Worm (Caenorhabditis elegans) whole organism, L4 larva: ENCODE measurements around the gene met-2.

Experiments
- F10B5.3 ChIP-seq: sonication (generic microtip); optimal IDR thresholded peaks from 2 replicates; lab custom pipeline; 2016; ENCODE audit warnings: mild to moderate bottlenecking, missing genetic modification characterization, missing compliant biosample characterization
- T20F7.1 ChIP-seq: fragments of 200-800 bp; sonication (Bioruptor generic); optimal IDR thresholded peaks from 2 replicates; lab custom pipeline; 2018; ENCODE audit warnings: mild to moderate bottlenecking, missing genetic modification characterization, missing compliant biosample characterization
- T26A8.4 ChIP-seq: fragments of 200-800 bp; sonication (Bioruptor generic); IDR thresholded peaks from 2 replicates; pipeline ENCODE4 v1.3.6; 2022; ENCODE audit warnings: missing genetic modification characterization, missing compliant biosample characterization
- Y48G9A.11 ChIP-seq: fragments of 200-800 bp; sonication (Bioruptor generic); IDR thresholded peaks from 2 replicates; pipeline ENCODE4 v1.3.6; 2022; ENCODE audit warnings: missing genetic modification reagents, missing genetic modification characterization, missing compliant biosample characterization
- ZK337.2 ChIP-seq: fragments of 200-800 bp; sonication (Bioruptor generic); IDR thresholded peaks from 2 replicates; pipeline ENCODE4 v1.3.6; 2022; ENCODE audit warnings: missing genetic modification reagents, missing genetic modification characterization, missing compliant biosample characterization
- aha-1 ChIP-seq: fragments of 150-350 bp; peaks from one replicate; lab custom pipeline; 2014; ENCODE audit warnings: missing biosample characterization, missing genetic modification characterization
- arid-1 ChIP-seq: fragments of 200-800 bp; sonication (Bioruptor generic); conservative IDR thresholded peaks from 2 replicates; pipeline ENCODE4 v1.3.6; 2022; ENCODE audit warnings: missing genetic modification reagents, missing genetic modification characterization, missing compliant biosample characterization
- ceh-20 ChIP-seq: fragments of 200-800 bp; sonication (Bioruptor generic); IDR thresholded peaks from 2 replicates; pipeline ENCODE4 v1.3.6; 2022; ENCODE audit warnings: missing genetic modification reagents, missing genetic modification characterization, missing compliant biosample characterization
- ces-1 ChIP-seq: fragments of 150-350 bp; sonication (generic microtip); optimal IDR thresholded peaks from 4 replicates; lab custom pipeline; 2014; ENCODE audit warnings: missing biosample characterization, missing genetic modification reagents, missing genetic modification characterization
- ctbp-1 ChIP-seq: fragments of 200-800 bp; sonication (Bioruptor generic); IDR thresholded peaks from 2 replicates; pipeline ENCODE4 v1.3.6; 2022; ENCODE audit warnings: missing genetic modification reagents, missing genetic modification characterization, missing compliant biosample characterization
- dmd-6 ChIP-seq: fragments of 200-800 bp; sonication (Bioruptor generic); IDR thresholded peaks from 2 replicates; pipeline ENCODE4 v1.3.6; 2022; ENCODE audit warnings: missing genetic modification reagents, missing genetic modification characterization, missing compliant biosample characterization
- dpl-1 ChIP-seq: fragments of 150-350 bp; optimal IDR thresholded peaks from 2 replicates; lab custom pipeline; 2014; ENCODE audit warnings: missing biosample characterization, missing genetic modification reagents, missing genetic modification characterization
- duxl-1 ChIP-seq: sonication (generic microtip); optimal IDR thresholded peaks from 2 replicates; lab custom pipeline; 2016; ENCODE audit warnings: mild to moderate bottlenecking, missing genetic modification characterization, moderate library complexity, missing compliant biosample characterization; ENCODE audit not compliant: poor library complexity
- fkh-10 ChIP-seq: fragments of 150-350 bp; optimal IDR thresholded peaks from 2 replicates; lab custom pipeline; 2014; ENCODE audit warnings: missing biosample characterization, missing genetic modification reagents, missing genetic modification characterization
- fos-1 ChIP-seq: fragments of 150-350 bp; optimal IDR thresholded peaks from 2 replicates; lab custom pipeline; 2014; ENCODE audit warnings: missing biosample characterization, missing genetic modification characterization
- hlh-11 ChIP-seq: fragments of 200-800 bp; sonication (Bioruptor generic); optimal IDR thresholded peaks from 2 replicates; lab custom pipeline; 2018; ENCODE audit warnings: mild to moderate bottlenecking, missing genetic modification characterization, missing compliant biosample characterization
- jun-1 ChIP-seq: fragments of 150-350 bp; optimal IDR thresholded peaks from 2 replicates; lab custom pipeline; 2014; ENCODE audit warnings: missing biosample characterization, missing genetic modification reagents, missing genetic modification characterization
- lim-7 ChIP-seq: fragments of 200-800 bp; sonication (Bioruptor generic); IDR thresholded peaks from 2 replicates; pipeline ENCODE4 v1.3.6; 2022; ENCODE audit warnings: missing genetic modification characterization, missing compliant biosample characterization
- lin-13 ChIP-seq: fragments of 150-350 bp; optimal IDR thresholded peaks from 2 replicates; lab custom pipeline; 2014; ENCODE audit warnings: missing biosample characterization, missing genetic modification reagents, missing genetic modification characterization
- lin-38 ChIP-seq: fragments of 200-800 bp; sonication (Bioruptor generic); IDR thresholded peaks from 2 replicates; pipeline ENCODE4 v1.3.6; 2022; ENCODE audit warnings: missing genetic modification reagents, missing genetic modification characterization, missing compliant biosample characterization
- madf-5 ChIP-seq, 2 experiments: fragments of 200-800 bp; sonication (Bioruptor generic); IDR thresholded peaks; 2 replicates each; pipeline ENCODE4 v1.3.6; 2022; ENCODE audit warnings: missing compliant biosample characterization in 2 of 2, missing genetic modification characterization in 2 of 2
- mdl-1 ChIP-seq, 2 experiments: fragments of 150-350 bp in 1 of 2; sonication (generic microtip) in 1 of 2; optimal IDR thresholded peaks; 2 replicates each; lab custom pipeline; 2014 to 2017; ENCODE audit warnings: missing biosample characterization in 2 of 2, missing genetic modification characterization in 2 of 2
- mep-1 ChIP-seq: fragments of 150-350 bp; sonication (generic microtip); optimal IDR thresholded peaks from 3 replicates; lab custom pipeline; 2014; ENCODE audit warnings: missing biosample characterization, missing genetic modification characterization
- mes-2 ChIP-seq: sonication (generic microtip); optimal IDR thresholded peaks from 2 replicates; lab custom pipeline; 2016; ENCODE audit warnings: missing genotype, mild to moderate bottlenecking, missing genetic modification characterization, missing compliant biosample characterization; ENCODE audit not compliant: poor library complexity, severe bottlenecking
- mxl-3 ChIP-seq: fragments of 200-800 bp; sonication (Bioruptor generic); optimal IDR thresholded peaks from 2 replicates; lab custom pipeline; 2018; ENCODE audit warnings: mild to moderate bottlenecking, missing genetic modification characterization, missing compliant biosample characterization
- nhr-102 ChIP-seq: sonication (generic microtip); optimal IDR thresholded peaks from 2 replicates; lab custom pipeline; 2016; ENCODE audit warnings: mild to moderate bottlenecking, missing genetic modification characterization, moderate library complexity, missing compliant biosample characterization
- nhr-11 ChIP-seq: fragments of 150-350 bp; optimal IDR thresholded peaks from 2 replicates; lab custom pipeline; 2014; ENCODE audit warnings: missing biosample characterization, missing genetic modification characterization
- nhr-111 ChIP-seq: fragments of 200-800 bp; sonication (Bioruptor generic); optimal IDR thresholded peaks from 2 replicates; lab custom pipeline; 2018; ENCODE audit warnings: mild to moderate bottlenecking, missing genetic modification characterization, missing compliant biosample characterization
- nhr-25 ChIP-seq: sonication (generic microtip); optimal IDR thresholded peaks from 2 replicates; lab custom pipeline; 2017; ENCODE audit warnings: missing genetic modification characterization, mild to moderate bottlenecking, missing compliant biosample characterization, antibody characterized with exemption, moderate library complexity, borderline replicate concordance; ENCODE audit not compliant: insufficient read depth
- nhr-28 ChIP-seq: fragments of 150-350 bp; optimal IDR thresholded peaks from 2 replicates; lab custom pipeline; 2014; ENCODE audit warnings: missing biosample characterization, missing genetic modification characterization
- nhr-48 ChIP-seq: sonication (generic microtip); optimal IDR thresholded peaks from 2 replicates; lab custom pipeline; 2016; ENCODE audit warnings: mild to moderate bottlenecking, missing genetic modification characterization, missing compliant biosample characterization
- nhr-6 ChIP-seq: fragments of 150-350 bp; optimal IDR thresholded peaks from 2 replicates; lab custom pipeline; 2014; ENCODE audit warnings: missing biosample characterization, missing genetic modification characterization
- nhr-77 ChIP-seq: fragments of 150-350 bp; optimal IDR thresholded peaks from 2 replicates; lab custom pipeline; 2014; ENCODE audit warnings: missing biosample characterization, missing genetic modification characterization
- pha-4 ChIP-seq, 2 experiments: fragments of 150-350 bp in 1 of 2; fragments of 200-800 bp in 1 of 2; sonication (Bioruptor generic) in 1 of 2; IDR thresholded peaks in 1 of 2; optimal IDR thresholded peaks in 1 of 2; 2 replicates each; pipeline versions ENCODE4 v1.3.6 to Lab custom; 2014 to 2022; ENCODE audit warnings: missing genetic modification characterization in 2 of 2, missing genetic modification reagents in 2 of 2, missing biosample characterization in 1 of 2, missing compliant biosample characterization in 1 of 2
- pqm-1 ChIP-seq: sonication (generic microtip); optimal IDR thresholded peaks from 2 replicates; lab custom pipeline; 2017; ENCODE audit warnings: missing biosample characterization, missing genetic modification characterization
- rbr-2 ChIP-seq: sonication (generic microtip); optimal IDR thresholded peaks from 2 replicates; lab custom pipeline; 2016; ENCODE audit warnings: missing genotype, missing genetic modification characterization, missing compliant biosample characterization
- saeg-2 ChIP-seq: fragments of 200-800 bp; sonication (Bioruptor generic); IDR thresholded peaks from 2 replicates; pipeline ENCODE4 v1.3.6; 2022; ENCODE audit warnings: missing genetic modification reagents, missing genetic modification characterization, missing compliant biosample characterization
- sdz-12 ChIP-seq: fragments of 200-800 bp; sonication (Bioruptor generic); optimal IDR thresholded peaks from 2 replicates; lab custom pipeline; 2018; ENCODE audit warnings: mild to moderate bottlenecking, missing genetic modification characterization, missing compliant biosample characterization
- set-16 ChIP-seq: fragments of 200-800 bp; sonication (Bioruptor generic); IDR thresholded peaks from 2 replicates; pipeline ENCODE4 v1.3.6; 2022; ENCODE audit warnings: missing genetic modification reagents, missing genetic modification characterization, missing compliant biosample characterization
- spr-1 ChIP-seq: sonication (generic microtip); optimal IDR thresholded peaks from 2 replicates; lab custom pipeline; 2016; ENCODE audit warnings: mild to moderate bottlenecking, missing genetic modification characterization, missing compliant biosample characterization
- unc-39 ChIP-seq: sonication (generic microtip); optimal IDR thresholded peaks from 2 replicates; lab custom pipeline; 2017; ENCODE audit warnings: missing biosample characterization, missing genetic modification characterization
- unc-62 ChIP-seq, 3 experiments: fragments of 150-350 bp in 1 of 3; sonication (generic microtip); optimal IDR thresholded peaks in 2 of 3; peaks in 1 of 3; 1 replicate in 1 of 3; 2 replicates in 2 of 3; lab custom pipeline; 2014 to 2017; ENCODE audit warnings: missing biosample characterization in 3 of 3, missing genetic modification characterization in 3 of 3, missing genetic modification reagents in 3 of 3, missing genotype in 1 of 3
- ztf-7 ChIP-seq: fragments of 150-350 bp; optimal IDR thresholded peaks from 2 replicates; lab custom pipeline; 2014; ENCODE audit warnings: missing biosample characterization, missing genetic modification characterization

The met-2 gene

DNA sequence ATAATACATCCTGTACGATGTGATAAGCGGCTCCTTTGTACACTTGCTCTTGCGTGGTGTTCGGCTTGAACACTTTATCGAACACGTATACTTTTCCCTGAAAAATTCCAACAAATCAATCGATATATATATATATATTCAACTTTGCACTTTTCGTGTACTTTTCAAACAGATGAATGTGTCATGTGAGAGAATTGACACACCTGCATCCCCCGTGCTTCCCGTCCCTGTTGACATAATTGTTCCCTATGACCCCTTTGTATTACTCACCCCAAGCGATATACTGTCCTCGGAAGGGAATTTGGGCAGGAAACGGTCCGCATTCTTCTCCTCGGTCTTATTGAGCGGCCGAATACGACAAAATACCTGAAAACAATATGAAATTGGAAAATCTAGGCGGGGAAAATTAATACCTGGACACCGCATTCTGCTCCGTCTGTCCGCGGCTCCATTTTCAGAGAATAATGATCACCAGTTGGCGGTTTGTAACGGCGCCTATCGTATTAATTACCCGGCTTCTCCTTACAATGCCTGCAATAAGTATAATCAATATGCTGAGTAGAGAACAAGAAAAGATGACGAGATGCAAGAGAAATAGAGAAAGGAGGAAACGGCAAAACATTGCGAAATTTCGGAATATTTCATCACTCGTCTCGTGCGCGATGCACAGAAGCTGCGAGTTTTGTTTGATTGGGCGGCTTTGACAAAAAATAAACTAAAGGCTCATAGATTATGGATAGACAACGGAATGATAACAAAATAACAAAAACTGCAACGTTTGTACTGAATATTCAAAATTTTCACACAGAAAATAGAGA lies 20.2 kb upstream of the met-2 start, which contains the start of gene unc-116 (continued):
- TF ChIP-seq nhr-11 (tag; lab: Kevin White, UChicago) (peak; percentile 22), mes-2 (tag; lab: Kevin White, UChicago) (peak; percentile 34), nhr-102 (tag; lab: Kevin White, UChicago) (no peak), arid-1 (no peak), sdz-12 (GFP tag; lab: Kevin White, UChicago) (no peak), set-16 (GFP tag; lab: Robert Waterston, UW) (0 out of 2 replicates have a peak, but pooled peaks have one; percentile 7), nhr-6 (tag; lab: Kevin White, UChicago) (no peak), fkh-10 (GFP tag; lab: Kevin White, UChicago) (no peak)

DNA sequence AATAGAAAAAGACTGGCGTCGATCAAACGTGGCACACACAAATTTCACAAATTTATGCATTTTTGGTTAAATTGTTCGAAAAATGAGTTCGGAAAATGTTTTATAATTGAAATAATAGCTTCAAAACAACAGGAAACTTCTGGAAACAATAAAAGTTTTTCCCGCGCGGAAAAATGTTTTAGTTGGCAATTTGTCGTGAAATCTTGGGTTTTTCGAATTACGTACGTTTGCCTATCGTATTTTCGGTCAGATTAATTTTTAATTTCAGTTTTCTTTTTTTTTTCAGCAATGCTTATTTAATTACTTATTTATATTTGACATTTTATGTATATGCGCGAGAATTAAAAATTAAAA lies 19.7 kb upstream of the met-2 start:
- TF ChIP-seq lin-38 (no peak), aha-1 (no peak), ZK337.2 (GFP tag; lab: Robert Waterston, UW) (no peak), Y48G9A.11 (GFP tag; lab: Robert Waterston, UW) (0 out of 2 replicates have a peak, but pooled peaks have one; percentile 9), spr-1 (no peak), fos-1 (no peak), unc-39 (no peak)

DNA sequence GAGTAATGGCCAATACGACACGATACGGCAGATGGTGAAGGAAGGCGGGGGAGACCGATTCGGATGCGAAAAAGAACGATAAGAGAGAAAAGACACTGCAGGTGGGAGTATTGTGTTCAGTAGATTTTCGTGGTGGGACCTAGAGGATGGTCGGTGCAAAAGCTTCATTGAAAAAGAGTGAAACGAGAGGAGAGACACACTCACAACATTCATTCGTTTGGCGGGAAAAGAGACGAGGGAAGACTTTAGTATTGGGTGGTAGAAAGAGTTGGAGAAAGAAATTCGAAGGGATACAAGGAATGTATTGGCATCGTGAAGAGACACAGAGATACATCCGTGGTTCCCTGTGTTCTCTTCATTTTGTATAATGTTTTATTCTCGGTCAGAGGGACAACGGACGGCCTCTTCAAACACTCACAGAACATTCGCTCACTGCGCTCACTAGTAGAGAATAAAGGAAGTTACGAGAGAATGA lies 18.7 kb upstream of the met-2 start:
- peak; percentile 58 for TF ChIP-seq nhr-77 (tag; lab: Kevin White, UChicago)
- no peak for TF ChIP-seq F10B5.3 (tag; lab: Kevin White, UChicago)
- TF ChIP-seq aha-1, result peak; percentile 86
- TF ChIP-seq madf-5 (GFP tag; IDR thresholded peaks at IDR 0.05; lab: Robert Waterston, UW), result no peak
- peak; percentile 62 for TF ChIP-seq nhr-48 (tag; lab: Kevin White, UChicago)
- peak; percentile 59 for TF ChIP-seq nhr-25 (tag; lab: Kevin White, UChicago)
- peak; percentile 68 for TF ChIP-seq lin-38
- TF ChIP-seq lin-13 (GFP tag; lab: Kevin White, UChicago), result peak; percentile 79
- no peak for TF ChIP-seq pha-4 (GFP tag; IDR thresholded peaks at IDR 0.05; lab: Robert Waterston, UW)
- peak; percentile 43 for TF ChIP-seq pha-4 (tag; optimal IDR thresholded peaks at IDR 0.05; lab: Kevin White, UChicago)
- TF ChIP-seq T26A8.4 (GFP tag; lab: Robert Waterston, UW), result peak; percentile 51
- peak; percentile 50 for TF ChIP-seq ztf-7 (tag; lab: Kevin White, UChicago)
- TF ChIP-seq mes-2 (tag; lab: Kevin White, UChicago), result peak; percentile 1
- peak; percentile 3 for TF ChIP-seq pqm-1 (tag; lab: Kevin White, UChicago)
- TF ChIP-seq lim-7 (GFP tag; lab: Robert Waterston, UW), result peak; percentile 49; the same call in 1 of the 2 replicates
- peak; percentile 27; the same call in 1 of the 2 replicates for TF ChIP-seq arid-1
- peak; percentile 53; the same call in 1 of the 2 replicates for TF ChIP-seq dmd-6 (GFP tag; lab: Robert Waterston, UW)
- peak; percentile 65 for TF ChIP-seq ctbp-1 (GFP tag; lab: Robert Waterston, UW)
- TF ChIP-seq hlh-11 (tag; lab: Kevin White, UChicago), result peak; percentile 83
- TF ChIP-seq mep-1 (tag; lab: Kevin White, UChicago), result peak; percentile 92
- peak; percentile 37 for TF ChIP-seq duxl-1 (tag; lab: Kevin White, UChicago)
- TF ChIP-seq nhr-11 (tag; lab: Kevin White, UChicago), result peak; percentile 86
- no peak for TF ChIP-seq saeg-2
- TF ChIP-seq nhr-6 (tag; lab: Kevin White, UChicago), result peak; percentile 64
- TF ChIP-seq mdl-1 (tag; optimal IDR thresholded peaks at IDR 0.05; lab: Kevin White, UChicago), result peak in 1 of 2 experiments; percentile 58
- peak; percentile 64 for TF ChIP-seq ces-1 (GFP tag; lab: Kevin White, UChicago)
- no peak for TF ChIP-seq unc-62 (GFP tag; optimal IDR thresholded peaks at IDR 0.05 in 1 of 2; lab: Kevin White, UChicago)
- TF ChIP-seq unc-62 (tag; optimal IDR thresholded peaks at IDR 0.05; lab: Kevin White, UChicago), result no peak
- TF ChIP-seq nhr-111 (GFP tag; lab: Kevin White, UChicago), result no peak
- peak; percentile 66 for TF ChIP-seq nhr-28 (tag; lab: Kevin White, UChicago)
- peak; percentile 33 for TF ChIP-seq fkh-10 (GFP tag; lab: Kevin White, UChicago)
- no peak for TF ChIP-seq jun-1 (tag; lab: Kevin White, UChicago)
- peak; percentile 40 for TF ChIP-seq nhr-102 (tag; lab: Kevin White, UChicago)
- TF ChIP-seq ceh-20, result 0 out of 2 replicates have a peak, but pooled peaks have one; percentile 14
- peak; percentile 71 for TF ChIP-seq mxl-3 (GFP tag; lab: Kevin White, UChicago)
- peak; percentile 72 for TF ChIP-seq T20F7.1
- peak; percentile 73 for TF ChIP-seq dpl-1 (GFP tag; lab: Kevin White, UChicago)
- TF ChIP-seq rbr-2, result peak; percentile 81
